Worm (Caenorhabditis elegans) whole organism, L4 larva: ENCODE results near the gene F31F7.1.

Experiments
- ZK546.5 ChIP-seq, 2 experiments: sonication (generic microtip); optimal IDR thresholded peaks; 2 replicates each; lab custom pipeline; 2017; ENCODE audit warnings: missing biosample characterization in 2 of 2, missing genetic modification characterization in 2 of 2
- daf-12 ChIP-seq: fragments of 150-350 bp; optimal IDR thresholded peaks from 2 replicates; lab custom pipeline; 2014; ENCODE audit warnings: missing biosample characterization, missing genetic modification reagents, missing genetic modification characterization
- dmd-6 ChIP-seq: fragments of 200-800 bp; sonication (Bioruptor generic); IDR thresholded peaks from 2 replicates; pipeline ENCODE4 v1.3.6; 2022; ENCODE audit warnings: missing genetic modification reagents, missing genetic modification characterization, missing compliant biosample characterization
- dmd-8 ChIP-seq: fragments of 200-800 bp; sonication (Bioruptor generic); IDR thresholded peaks from 2 replicates; pipeline ENCODE4 v1.3.6; 2022; ENCODE audit warnings: missing genetic modification characterization, missing compliant biosample characterization
- egl-27 ChIP-seq: sonication (generic microtip); optimal IDR thresholded peaks from 3 replicates; lab custom pipeline; 2017; ENCODE audit warnings: missing biosample characterization, missing genetic modification reagents, missing genetic modification characterization
- lin-15B ChIP-seq: fragments of 150-350 bp; sonication (generic microtip); optimal IDR thresholded peaks from 3 replicates; lab custom pipeline; 2014; ENCODE audit warnings: missing biosample characterization, missing genetic modification characterization
- lir-3 ChIP-seq: sonication (generic microtip); optimal IDR thresholded peaks from 2 replicates; lab custom pipeline; 2016; ENCODE audit warnings: mild to moderate bottlenecking, missing genetic modification characterization, missing compliant biosample characterization
- nhr-10 ChIP-seq: fragments of 150-350 bp; optimal IDR thresholded peaks from 2 replicates; lab custom pipeline; 2014; ENCODE audit warnings: missing biosample characterization, missing genetic modification characterization
- nhr-76 ChIP-seq: fragments of 150-350 bp; optimal IDR thresholded peaks from 2 replicates; lab custom pipeline; 2014; ENCODE audit warnings: missing biosample characterization, missing genetic modification characterization
- skn-1 ChIP-seq: fragments of 150-350 bp; optimal IDR thresholded peaks from 2 replicates; lab custom pipeline; 2014; ENCODE audit warnings: missing biosample characterization, missing genetic modification characterization
- snpc-4 ChIP-seq: fragments of 150-350 bp; optimal IDR thresholded peaks from 2 replicates; lab custom pipeline; 2014; ENCODE audit warnings: missing biosample characterization, missing genetic modification characterization

- TF ChIP-seq nhr-76 (no peak), lin-15B (tag; lab: Kevin White, UChicago) (no peak), dmd-6 (GFP tag; lab: Robert Waterston, UW) (no peak), snpc-4 (tag; lab: Kevin White, UChicago) (no peak), lir-3 (tag; lab: Kevin White, UChicago) (no peak), skn-1 (tag; lab: Kevin White, UChicago) (no peak), ZK546.5 (tag; optimal IDR thresholded peaks at IDR 0.05; lab: Kevin White, UChicago) (no peak), egl-27 (tag; lab: Kevin White, UChicago) (no peak), nhr-10 (tag; lab: Kevin White, UChicago) (no peak), daf-12 (no peak), dmd-8 (GFP tag; lab: Robert Waterston, UW) (no peak)
Observed at ce11 chrV:6321733-6322198, 45.5 kb downstream of the F31F7.1 start, which contains the start of gene T28C12.15.
